Fruit fly (Drosophila melanogaster) whole organism, prepupa: ENCODE measurements around the gene Obp28a.
A peak's percentile ranks its signal among the peaks of the same experiment; 100 is the strongest.

Source experiments
- CG11294 ChIP-seq: fragments of 200-800 bp; sonication (Bioruptor generic); IDR thresholded peaks from 2 replicates; pipeline ENCODE4 v1.3.6; 2022; ENCODE audit warnings: missing biosample characterization, missing genetic modification characterization
- CG11762 ChIP-seq: fragments of 200-800 bp; sonication (Bioruptor generic); optimal IDR thresholded peaks from 3 replicates; lab custom pipeline; 2016; ENCODE audit warnings: missing biosample characterization, missing genetic modification characterization; ENCODE audit not compliant: insufficient read depth
- CG11902 ChIP-seq: fragments of 200-800 bp; sonication (Bioruptor generic); optimal IDR thresholded peaks from 3 replicates; lab custom pipeline; 2016; ENCODE audit warnings: missing biosample characterization, missing genetic modification characterization
- CG15336 ChIP-seq: fragments of 200-800 bp; sonication (Bioruptor generic); IDR thresholded peaks from 2 replicates; pipeline ENCODE4 v1.3.6; 2022; ENCODE audit warnings: missing biosample characterization, missing genetic modification characterization
- CG1621 ChIP-seq: fragments of 200-800 bp; sonication (Bioruptor generic); optimal IDR thresholded peaks from 3 replicates; lab custom pipeline; 2018; ENCODE audit warnings: missing biosample characterization, mild to moderate bottlenecking, missing genetic modification characterization
- CG16779 ChIP-seq: fragments of 200-800 bp; sonication (Bioruptor generic); optimal IDR thresholded peaks from 3 replicates; lab custom pipeline; 2017; ENCODE audit warnings: missing biosample characterization, mild to moderate bottlenecking, missing genetic modification characterization
- CG34406 ChIP-seq: fragments of 200-800 bp; sonication (Bioruptor generic); optimal IDR thresholded peaks from 3 replicates; lab custom pipeline; 2016; ENCODE audit warnings: missing biosample characterization, missing genetic modification characterization
- CG3919 ChIP-seq: fragments of 200-800 bp; sonication (Bioruptor generic); optimal IDR thresholded peaks from 3 replicates; lab custom pipeline; 2016; ENCODE audit warnings: missing biosample characterization, missing genetic modification characterization
- CG4318 ChIP-seq: fragments of 200-800 bp; sonication (Bioruptor generic); optimal IDR thresholded peaks from 3 replicates; lab custom pipeline; 2017; ENCODE audit warnings: missing biosample characterization, mild to moderate bottlenecking, missing genetic modification characterization
- CG6276 ChIP-seq: fragments of 200-800 bp; sonication (Bioruptor generic); optimal IDR thresholded peaks from 2 replicates; lab custom pipeline; 2017; ENCODE audit warnings: missing biosample characterization, mild to moderate bottlenecking, missing genetic modification characterization
- CG6792 ChIP-seq: fragments of 200-800 bp; sonication (Bioruptor generic); optimal IDR thresholded peaks from 3 replicates; lab custom pipeline; 2016; ENCODE audit warnings: missing biosample characterization, missing genetic modification characterization
- CG6808 ChIP-seq: fragments of 200-800 bp; sonication (Bioruptor generic); optimal IDR thresholded peaks from 3 replicates; lab custom pipeline; 2017; ENCODE audit warnings: missing biosample characterization, missing genetic modification characterization, mild to moderate bottlenecking, moderate library complexity, missing genetic modification reagents
- CG6854 ChIP-seq: fragments of 200-800 bp; sonication (Bioruptor generic); optimal IDR thresholded peaks from 2 replicates; lab custom pipeline; 2017; ENCODE audit warnings: missing biosample characterization, mild to moderate bottlenecking, missing genetic modification characterization
- CG7368 ChIP-seq: fragments of 200-800 bp; sonication (Bioruptor generic); optimal IDR thresholded peaks from 3 replicates; lab custom pipeline; 2016; ENCODE audit warnings: missing biosample characterization, missing genetic modification characterization
- CG8319 ChIP-seq: fragments of 200-800 bp; sonication (Bioruptor generic); optimal IDR thresholded peaks from 3 replicates; lab custom pipeline; 2016; ENCODE audit warnings: missing biosample characterization, missing genetic modification characterization
- CG8632 ChIP-seq: fragments of 200-800 bp; sonication (Bioruptor generic); optimal IDR thresholded peaks from 3 replicates; lab custom pipeline; 2016; ENCODE audit warnings: missing biosample characterization, missing genetic modification characterization
- Eip75B ChIP-seq: fragments of 200-800 bp; sonication (Bioruptor generic); optimal IDR thresholded peaks from 3 replicates; lab custom pipeline; 2016; ENCODE audit warnings: missing biosample characterization, missing genetic modification characterization
- Eip78C ChIP-seq: fragments of 200-800 bp; sonication (Bioruptor generic); peaks from one replicate; lab custom pipeline; 2016; ENCODE audit warnings: missing biosample characterization, missing genetic modification characterization
- Eip93F ChIP-seq: fragments of 200-800 bp; sonication (Bioruptor generic); optimal IDR thresholded peaks from 2 replicates; lab custom pipeline; 2016; ENCODE audit warnings: missing biosample characterization, mild to moderate bottlenecking, missing genetic modification characterization
- Ets21C ChIP-seq: fragments of 200-800 bp; sonication (Bioruptor generic); optimal IDR thresholded peaks from 3 replicates; lab custom pipeline; 2016; ENCODE audit warnings: missing biosample characterization, missing genetic modification characterization
- Gug ChIP-seq: fragments of 200-800 bp; sonication (Bioruptor generic); IDR thresholded peaks from 2 replicates; pipeline ENCODE4 v1.3.6; 2022; ENCODE audit warnings: missing biosample characterization, missing genetic modification characterization
- Hr39 ChIP-seq: fragments of 200-800 bp; sonication (Bioruptor generic); optimal IDR thresholded peaks from 2 replicates; lab custom pipeline; 2016; ENCODE audit warnings: missing biosample characterization, missing genetic modification characterization
- Lpt ChIP-seq: fragments of 200-800 bp; sonication (Bioruptor generic); optimal IDR thresholded peaks from 3 replicates; lab custom pipeline; 2016; ENCODE audit warnings: missing biosample characterization, missing genetic modification characterization
- Met ChIP-seq: fragments of 200-800 bp; sonication (Bioruptor generic); optimal IDR thresholded peaks from 3 replicates; lab custom pipeline; 2016; ENCODE audit warnings: missing biosample characterization, missing genetic modification characterization
- OdsH ChIP-seq: fragments of 200-800 bp; sonication (Bioruptor generic); optimal IDR thresholded peaks from 3 replicates; lab custom pipeline; 2016; ENCODE audit warnings: missing biosample characterization, missing genetic modification characterization
- Sox102F ChIP-seq: fragments of 200-800 bp; sonication (Bioruptor generic); optimal IDR thresholded peaks from 2 replicates; lab custom pipeline; 2016; ENCODE audit warnings: missing biosample characterization, mild to moderate bottlenecking, missing genetic modification characterization
- Sox14 ChIP-seq: fragments of 200-800 bp; sonication (Bioruptor generic); optimal IDR thresholded peaks from 3 replicates; lab custom pipeline; 2016; ENCODE audit warnings: missing biosample characterization, missing genetic modification characterization
- Sox15 ChIP-seq: fragments of 200-800 bp; sonication (Bioruptor generic); optimal IDR thresholded peaks from 3 replicates; lab custom pipeline; 2016; ENCODE audit warnings: missing biosample characterization, missing genetic modification characterization
- achi ChIP-seq: fragments of 200-800 bp; sonication (Bioruptor generic); optimal IDR thresholded peaks from 3 replicates; lab custom pipeline; 2016; ENCODE audit warnings: missing biosample characterization, missing genetic modification characterization
- acj6 ChIP-seq: fragments of 200-800 bp; sonication (Bioruptor generic); optimal IDR thresholded peaks from 3 replicates; lab custom pipeline; 2016; ENCODE audit warnings: missing biosample characterization, missing genetic modification characterization
- cyc ChIP-seq: fragments of 200-800 bp; sonication (Bioruptor generic); optimal IDR thresholded peaks from 3 replicates; lab custom pipeline; 2016; ENCODE audit warnings: missing biosample characterization, missing genetic modification characterization
- dac ChIP-seq: fragments of 200-800 bp; sonication (Bioruptor generic); optimal IDR thresholded peaks from 2 replicates; lab custom pipeline; 2017; ENCODE audit warnings: missing biosample characterization, mild to moderate bottlenecking, missing genetic modification characterization
- dsx ChIP-seq: fragments of 200-800 bp; optimal IDR thresholded peaks from 3 replicates; lab custom pipeline; 2019; ENCODE audit warnings: missing biosample characterization, mild to moderate bottlenecking, missing genetic modification characterization, moderate library complexity; ENCODE audit not compliant: poor library complexity, severe bottlenecking
- eg ChIP-seq: fragments of 200-800 bp; sonication (Bioruptor generic); IDR thresholded peaks from 3 replicates; pipeline ENCODE4 v1.3.6; 2022; ENCODE audit warnings: missing biosample characterization, missing genetic modification characterization
- esn ChIP-seq: fragments of 200-800 bp; sonication (Bioruptor generic); optimal IDR thresholded peaks from 2 replicates; lab custom pipeline; 2016; ENCODE audit warnings: missing biosample characterization, mild to moderate bottlenecking, missing genetic modification characterization, moderate library complexity
- fd85E ChIP-seq: fragments of 200-800 bp; sonication (Bioruptor generic); optimal IDR thresholded peaks from 3 replicates; lab custom pipeline; 2016; ENCODE audit warnings: missing biosample characterization, missing genetic modification characterization
- fkh ChIP-seq: fragments of 200-800 bp; sonication (Bioruptor generic); optimal IDR thresholded peaks from 3 replicates; lab custom pipeline; 2017; ENCODE audit warnings: missing biosample characterization, mild to moderate bottlenecking, missing genetic modification characterization, moderate library complexity
- lz ChIP-seq: fragments of 200-800 bp; sonication (Bioruptor generic); optimal IDR thresholded peaks from 3 replicates; lab custom pipeline; 2016; ENCODE audit warnings: missing biosample characterization, missing genetic modification characterization
- net ChIP-seq: fragments of 200-800 bp; sonication (Bioruptor generic); optimal IDR thresholded peaks from 3 replicates; lab custom pipeline; 2016; ENCODE audit warnings: missing biosample characterization, missing genetic modification characterization
- pdm3 ChIP-seq: fragments of 200-800 bp; sonication (Bioruptor generic); optimal IDR thresholded peaks from 3 replicates; lab custom pipeline; 2016; ENCODE audit warnings: missing biosample characterization, missing genetic modification characterization
- salr ChIP-seq, 2 experiments: fragments of 200-800 bp; sonication (Bioruptor generic); optimal IDR thresholded peaks; 3 replicates each; lab custom pipeline; 2016 to 2018; ENCODE audit warnings: missing biosample characterization in 2 of 2, missing genetic modification characterization in 2 of 2, mild to moderate bottlenecking in 1 of 2
- spab ChIP-seq: fragments of 200-800 bp; sonication (Bioruptor generic); optimal IDR thresholded peaks from 2 replicates; lab custom pipeline; 2017; ENCODE audit warnings: missing biosample characterization, mild to moderate bottlenecking, missing genetic modification characterization, missing genetic modification reagents
- ss ChIP-seq, 2 experiments: fragments of 200-800 bp; sonication (Bioruptor generic); optimal IDR thresholded peaks; 2 replicates in 1 of 2; 3 replicates in 1 of 2; lab custom pipeline; 2017 to 2018; ENCODE audit warnings: mild to moderate bottlenecking in 2 of 2, missing biosample characterization in 2 of 2, missing genetic modification characterization in 2 of 2, moderate library complexity in 1 of 2
- svp ChIP-seq: fragments of 200-800 bp; sonication (Bioruptor generic); peaks from one replicate; lab custom pipeline; 2016; ENCODE audit warnings: missing biosample characterization, missing genetic modification characterization
- topi ChIP-seq: fragments of 200-800 bp; sonication (Bioruptor generic); optimal IDR thresholded peaks from 3 replicates; lab custom pipeline; 2016; ENCODE audit warnings: missing biosample characterization, missing genetic modification characterization
- vri ChIP-seq: fragments of 200-800 bp; sonication (Bioruptor generic); optimal IDR thresholded peaks from 3 replicates; lab custom pipeline; 2016; ENCODE audit warnings: missing biosample characterization, mild to moderate bottlenecking, missing genetic modification characterization

Gene Obp28a

dm6 chr2L:7541937-7542779 lies 45.0 kb upstream of the Obp28a start:
- TF ChIP-seq Sox15 (GFP tag; lab: Kevin White, UChicago) (no peak), spab (GFP tag; lab: Kevin White, UChicago) (no peak), Sox14 (no peak), topi (GFP tag; lab: Kevin White, UChicago) (no peak), dac (GFP tag; lab: Kevin White, UChicago) (no peak), CG16779 (tag; lab: Kevin White, UChicago) (no peak), salr (GFP tag; optimal IDR thresholded peaks at IDR 0.05; lab: Kevin White, UChicago) (no peak), CG6808 (GFP tag; lab: Kevin White, UChicago) (no peak), CG6792 (GFP tag; lab: Kevin White, UChicago) (no peak), lz (GFP tag; lab: Kevin White, UChicago) (no peak)

DNA sequence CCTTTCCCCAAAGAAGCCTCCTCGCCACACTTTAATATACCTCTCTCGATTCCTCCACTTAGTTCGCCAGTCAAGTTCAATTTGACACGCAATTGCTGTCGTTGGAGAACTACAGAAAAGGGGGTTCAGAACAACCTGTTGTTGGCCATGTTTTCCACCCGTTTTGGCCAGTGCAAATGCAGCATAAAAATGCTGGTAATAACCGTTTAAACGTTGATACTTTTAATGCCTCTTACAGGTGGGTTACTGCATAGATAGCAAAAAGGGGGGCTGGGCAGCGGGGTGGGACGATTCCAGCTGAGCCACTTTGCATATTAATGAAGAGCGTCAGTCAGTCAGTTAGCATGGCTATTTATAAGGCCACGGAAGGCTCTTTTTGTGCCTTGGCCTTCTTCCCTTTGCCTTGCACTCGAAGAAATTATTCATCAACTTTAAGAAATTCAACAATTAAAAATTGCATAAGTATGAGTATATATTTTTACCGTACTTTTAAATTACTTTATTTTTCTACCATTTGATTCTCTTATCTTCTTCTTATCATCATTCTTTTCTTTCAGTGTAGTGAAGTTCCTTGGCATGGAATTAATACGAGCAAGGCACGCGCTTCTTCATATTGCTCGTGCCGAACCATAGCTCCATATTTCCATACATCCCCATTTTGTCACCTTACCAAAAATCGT lies 44.0 kb upstream of the Obp28a start:
- TF ChIP-seq dsx (GFP tag; lab: Kevin White, UChicago): peak; percentile 69
- peak; percentile 35; the same call in 1 of the 2 replicates for TF ChIP-seq CG15336 (GFP tag; lab: Robert Waterston, UW)
- TF ChIP-seq lz (GFP tag; lab: Kevin White, UChicago): peak; percentile 21
- peak; percentile 84 for TF ChIP-seq Eip78C (GFP tag; lab: Kevin White, UChicago)
- no peak for TF ChIP-seq Gug (GFP tag; lab: Robert Waterston, UW)
- peak; percentile 65 for TF ChIP-seq CG6808 (GFP tag; lab: Kevin White, UChicago)
- no peak for TF ChIP-seq Sox15 (GFP tag; lab: Kevin White, UChicago)
- no peak for TF ChIP-seq CG11294 (GFP tag; lab: Robert Waterston, UW)
- peak; percentile 41 for TF ChIP-seq acj6 (GFP tag; lab: Kevin White, UChicago)
- peak; percentile 27 for TF ChIP-seq achi (GFP tag; lab: Kevin White, UChicago)
- no peak for TF ChIP-seq fkh (GFP tag; lab: Kevin White, UChicago)
- TF ChIP-seq topi (GFP tag; lab: Kevin White, UChicago): peak; percentile 17
- no peak for TF ChIP-seq Eip93F (GFP tag; lab: Kevin White, UChicago)
- no peak for TF ChIP-seq Sox102F (GFP tag; lab: Kevin White, UChicago)
- TF ChIP-seq salr (GFP tag; optimal IDR thresholded peaks at IDR 0.05; lab: Kevin White, UChicago): peak in 1 of 2 experiments; percentile 36
- no peak for TF ChIP-seq CG6854 (GFP tag; lab: Kevin White, UChicago)
- TF ChIP-seq CG11762 (GFP tag; lab: Kevin White, UChicago): no peak
- TF ChIP-seq CG7368 (GFP tag; lab: Kevin White, UChicago): no peak
- TF ChIP-seq CG4318 (GFP tag; lab: Kevin White, UChicago): no peak
- TF ChIP-seq CG11902 (GFP tag; lab: Kevin White, UChicago): no peak
- no peak for TF ChIP-seq fd85E (GFP tag; lab: Kevin White, UChicago)
- peak; percentile 56 to 84 for TF ChIP-seq ss (GFP tag; optimal IDR thresholded peaks at IDR 0.05; lab: Kevin White, UChicago)
- peak; percentile 39 for TF ChIP-seq Met (GFP tag; lab: Kevin White, UChicago)
- no peak for TF ChIP-seq Ets21C (GFP tag; lab: Kevin White, UChicago)
- peak; percentile 20 for TF ChIP-seq cyc
- no peak for TF ChIP-seq svp (GFP tag; lab: Kevin White, UChicago)
- 0 out of 3 replicates have a peak, but pooled peaks have one; percentile 32 for TF ChIP-seq eg (GFP tag; lab: Robert Waterston, UW)
- TF ChIP-seq pdm3 (GFP tag; lab: Kevin White, UChicago): peak; percentile 36
- peak; percentile 14 for TF ChIP-seq CG6276 (GFP tag; lab: Kevin White, UChicago)
- TF ChIP-seq esn: peak; percentile 50
- peak; percentile 27 for TF ChIP-seq Hr39
- no peak for TF ChIP-seq vri (GFP tag; lab: Kevin White, UChicago)
- TF ChIP-seq OdsH (GFP tag; lab: Kevin White, UChicago): peak; percentile 41
- peak; percentile 10 for TF ChIP-seq CG8632 (GFP tag; lab: Kevin White, UChicago)
- TF ChIP-seq net (GFP tag; lab: Kevin White, UChicago): peak; percentile 30
- TF ChIP-seq CG3919 (GFP tag; lab: Kevin White, UChicago): peak; percentile 62
- peak; percentile 35 for TF ChIP-seq CG1621 (tag; lab: Kevin White, UChicago)
- no peak for TF ChIP-seq CG8319
- TF ChIP-seq Eip75B (GFP tag; lab: Kevin White, UChicago): peak; percentile 38
- TF ChIP-seq CG34406 (GFP tag; lab: Kevin White, UChicago): no peak
- no peak for TF ChIP-seq Lpt (GFP tag; lab: Kevin White, UChicago)
- peak; percentile 39 for TF ChIP-seq CG6792 (GFP tag; lab: Kevin White, UChicago)
